Fruit fly (Drosophila melanogaster) whole organism, embryonic: ENCODE results near the gene ABCB7.

ENCODE experiments used
- Awh ChIP-seq: fragments of 200-800 bp; sonication (Bioruptor generic); IDR thresholded peaks from 2 replicates; pipeline ENCODE4, ENCODE4 v1.3.6; 2022; ENCODE audit warnings: missing biosample characterization, missing genetic modification characterization
- Blimp-1 ChIP-seq: fragments of 200-800 bp; sonication (Bioruptor generic); optimal IDR thresholded peaks from 3 replicates; lab custom pipeline; 2018; ENCODE audit warnings: missing biosample characterization, missing genetic modification characterization, mild to moderate bottlenecking, moderate library complexity, missing genetic modification reagents
- Bteb2 ChIP-seq: fragments of 200-800 bp; sonication (Bioruptor generic); optimal IDR thresholded peaks from 2 replicates; lab custom pipeline; 2016; ENCODE audit warnings: missing biosample characterization, missing genetic modification characterization
- CG10366 ChIP-seq: fragments of 200-800 bp; sonication (Bioruptor generic); IDR thresholded peaks from 2 replicates; pipeline ENCODE4 v1.3.6; 2022; ENCODE audit warnings: missing biosample characterization, missing genetic modification characterization
- CG10565 ChIP-seq: fragments of 200-800 bp; sonication (Bioruptor generic); optimal IDR thresholded peaks from 3 replicates; lab custom pipeline; 2016; ENCODE audit warnings: missing biosample characterization, mild to moderate bottlenecking, missing genetic modification characterization
- CG12299 ChIP-seq: fragments of 200-800 bp; sonication (Bioruptor generic); optimal IDR thresholded peaks from 2 replicates; lab custom pipeline; 2018; ENCODE audit warnings: missing biosample characterization, mild to moderate bottlenecking, missing genetic modification characterization
- CG13123 ChIP-seq: fragments of 200-800 bp; sonication (Bioruptor generic); optimal IDR thresholded peaks from 2 replicates; lab custom pipeline; 2016; ENCODE audit warnings: missing biosample characterization, missing genetic modification characterization
- CG17186 ChIP-seq: fragments of 200-800 bp; sonication (Bioruptor generic); optimal IDR thresholded peaks from 3 replicates; lab custom pipeline; 2017; ENCODE audit warnings: missing biosample characterization, missing genetic modification reagents, missing genetic modification characterization
- CG17612 ChIP-seq: fragments of 200-800 bp; sonication (Bioruptor generic); IDR thresholded peaks from 2 replicates; pipeline ENCODE4 v1.3.6; 2022; ENCODE audit warnings: missing biosample characterization, missing genetic modification characterization
- CG1832 ChIP-seq: fragments of 200-800 bp; sonication (Bioruptor generic); optimal IDR thresholded peaks from 2 replicates; lab custom pipeline; 2017; ENCODE audit warnings: missing biosample characterization, mild to moderate bottlenecking, missing genetic modification characterization, inconsistent platforms
- CG2120 ChIP-seq: fragments of 200-800 bp; sonication (Bioruptor generic); optimal IDR thresholded peaks from 3 replicates; lab custom pipeline; 2016; ENCODE audit warnings: missing biosample characterization, missing genetic modification characterization
- CG2199 ChIP-seq: fragments of 200-800 bp; sonication (Bioruptor generic); IDR thresholded peaks from 3 replicates; pipeline ENCODE4 v1.3.6; 2022; ENCODE audit warnings: missing biosample characterization, missing genetic modification characterization
- CG2202 ChIP-seq: fragments of 200-800 bp; sonication (Bioruptor generic); optimal IDR thresholded peaks from 2 replicates; lab custom pipeline; 2018; ENCODE audit warnings: missing biosample characterization, mild to moderate bottlenecking, missing genetic modification characterization
- CG3407 ChIP-seq: fragments of 200-800 bp; sonication (Bioruptor generic); optimal IDR thresholded peaks from 2 replicates; lab custom pipeline; 2018; ENCODE audit warnings: missing biosample characterization, mild to moderate bottlenecking, missing genetic modification characterization
- CG34224 ChIP-seq: fragments of 200-800 bp; sonication (Bioruptor generic); IDR thresholded peaks from 3 replicates; pipeline ENCODE4 v1.3.6; 2022; ENCODE audit warnings: missing biosample characterization, missing genetic modification characterization; ENCODE audit not compliant: partially characterized antibody
- CG3838 ChIP-seq: fragments of 200-800 bp; sonication (Bioruptor generic); optimal IDR thresholded peaks from 3 replicates; lab custom pipeline; 2016; ENCODE audit warnings: missing biosample characterization, missing genetic modification characterization
- CG4282 ChIP-seq: fragments of 200-800 bp; sonication (Bioruptor generic); optimal IDR thresholded peaks from 2 replicates; lab custom pipeline; 2016; ENCODE audit warnings: missing biosample characterization, missing genetic modification characterization
- CG4328 ChIP-seq: fragments of 200-800 bp; sonication (Bioruptor generic); optimal IDR thresholded peaks from 3 replicates; lab custom pipeline; 2017; ENCODE audit warnings: missing biosample characterization, missing genetic modification reagents, missing genetic modification characterization
- CG4360 ChIP-seq: fragments of 200-800 bp; sonication (Bioruptor generic); IDR thresholded peaks from 2 replicates; pipeline ENCODE4 v1.3.6; 2022; ENCODE audit warnings: missing biosample characterization, missing genetic modification characterization
- CG4404 ChIP-seq: fragments of 200-800 bp; sonication (Bioruptor generic); IDR thresholded peaks from 2 replicates; pipeline ENCODE4 v1.3.6; 2022; ENCODE audit warnings: missing biosample characterization, missing genetic modification characterization
- CG5953 ChIP-seq: fragments of 200-800 bp; sonication (Bioruptor generic); IDR thresholded peaks from 2 replicates; pipeline ENCODE4 v1.3.6; 2022; ENCODE audit warnings: missing biosample characterization, missing genetic modification characterization
- CG6689 ChIP-seq: fragments of 200-800 bp; sonication (Bioruptor generic); IDR thresholded peaks from 2 replicates; pipeline ENCODE4 v1.3.6; 2022; ENCODE audit warnings: missing biosample characterization, missing genetic modification characterization
- CG7372 ChIP-seq: fragments of 200-800 bp; sonication (Bioruptor generic); IDR thresholded peaks from 2 replicates; pipeline ENCODE4 v1.3.6; 2022; ENCODE audit warnings: missing biosample characterization, missing genetic modification characterization
- CG8089 ChIP-seq: fragments of 200-800 bp; sonication (Bioruptor generic); optimal IDR thresholded peaks from 3 replicates; lab custom pipeline; 2016; ENCODE audit warnings: missing biosample characterization, missing genetic modification characterization
- CG8281 ChIP-seq: fragments of 200-800 bp; sonication (Bioruptor generic); optimal IDR thresholded peaks from 2 replicates; lab custom pipeline; 2018; ENCODE audit warnings: missing biosample characterization, mild to moderate bottlenecking, missing genetic modification characterization, moderate library complexity
- D ChIP-seq, 2 experiments: fragments of 200-800 bp in 1 of 2; fragments of >200 bp in 1 of 2; sonication (Bioruptor generic) in 1 of 2; optimal IDR thresholded peaks; 2 replicates in 1 of 2; 3 replicates in 1 of 2; lab custom pipeline; 2017; ENCODE audit warnings: mild to moderate bottlenecking in 1 of 2, missing biosample characterization in 1 of 2, missing genetic modification characterization in 1 of 2, missing genetic modification reagents in 1 of 2
- Dfd ChIP-seq, 2 experiments: fragments of >200 bp; optimal IDR thresholded peaks; 2 replicates each; lab custom pipeline; 2017; ENCODE audit warnings: missing biosample characterization in 2 of 2, missing genetic modification characterization in 2 of 2
- E2f2 ChIP-seq: fragments of 200-800 bp; sonication (Bioruptor generic); IDR thresholded peaks from 2 replicates; pipeline ENCODE4 v1.3.6; 2022; ENCODE audit warnings: missing biosample characterization, missing genetic modification characterization
- Eip74EF ChIP-seq, 2 experiments: fragments of 200-800 bp in 1 of 2; fragments of >200 bp in 1 of 2; sonication (Bioruptor generic) in 1 of 2; optimal IDR thresholded peaks; 2 replicates each; lab custom pipeline; 2017 to 2019; ENCODE audit warnings: missing biosample characterization in 2 of 2, missing genetic modification characterization in 2 of 2, mild to moderate bottlenecking in 1 of 2, moderate library complexity in 1 of 2
- Gsc ChIP-seq: fragments of 200-800 bp; sonication (Bioruptor generic); IDR thresholded peaks from 2 replicates; pipeline ENCODE4 v1.3.6; 2022; ENCODE audit warnings: missing biosample characterization, missing genetic modification characterization
- Hmx ChIP-seq: fragments of 200-800 bp; sonication (Bioruptor generic); optimal IDR thresholded peaks from 2 replicates; lab custom pipeline; 2016; ENCODE audit warnings: missing biosample characterization, missing genetic modification characterization
- Hr39 ChIP-seq: fragments of >200 bp; optimal IDR thresholded peaks from 2 replicates; lab custom pipeline; 2017
- Mad ChIP-seq: fragments of 200-800 bp; sonication (Bioruptor generic); optimal IDR thresholded peaks from 2 replicates; lab custom pipeline; 2016; ENCODE audit warnings: missing biosample characterization, missing genetic modification characterization
- Opbp ChIP-seq: fragments of 200-800 bp; sonication (Bioruptor generic); IDR thresholded peaks from 3 replicates; pipeline ENCODE4 v1.3.6; 2022; ENCODE audit warnings: missing biosample characterization, missing genetic modification characterization; ENCODE audit not compliant: partially characterized antibody
- Sin3A ChIP-seq: fragments of >200 bp; optimal IDR thresholded peaks from 2 replicates; lab custom pipeline; 2018
- Sox100B ChIP-seq: fragments of 200-800 bp; sonication (Bioruptor generic); optimal IDR thresholded peaks from 3 replicates; lab custom pipeline; 2018; ENCODE audit warnings: missing biosample characterization, mild to moderate bottlenecking, missing genetic modification characterization
- ap ChIP-seq: fragments of 200-800 bp; sonication (Bioruptor generic); IDR thresholded peaks from 2 replicates; pipeline ENCODE4 v1.3.6; 2022; ENCODE audit warnings: missing biosample characterization, missing genetic modification characterization
- cwo ChIP-seq: fragments of 200-800 bp; sonication (Bioruptor generic); optimal IDR thresholded peaks from 3 replicates; lab custom pipeline; 2017; ENCODE audit warnings: missing biosample characterization, missing genetic modification characterization, mild to moderate bottlenecking, moderate library complexity, missing genetic modification reagents
- gsb ChIP-seq: fragments of 200-800 bp; sonication (Bioruptor generic); IDR thresholded peaks from 2 replicates; pipeline ENCODE4 v1.3.6; 2022; ENCODE audit warnings: missing biosample characterization, missing genetic modification characterization
- hkb ChIP-seq, 2 experiments: fragments of 200-800 bp in 1 of 2; fragments of >200 bp in 1 of 2; sonication (Bioruptor generic) in 1 of 2; IDR thresholded peaks in 1 of 2; optimal IDR thresholded peaks in 1 of 2; 2 replicates each; pipeline versions ENCODE4 v1.3.6 to Lab custom; 2017 to 2022; ENCODE audit warnings: missing biosample characterization in 1 of 2, missing genetic modification characterization in 1 of 2
- hth ChIP-seq: fragments of >200 bp; optimal IDR thresholded peaks from 2 replicates; lab custom pipeline; 2017; ENCODE audit warnings: inconsistent platforms
- knrl ChIP-seq: fragments of 200-800 bp; sonication (Bioruptor generic); IDR thresholded peaks from 3 replicates; pipeline ENCODE4 v1.3.6; 2022; ENCODE audit warnings: missing biosample characterization, missing genetic modification characterization; ENCODE audit not compliant: partially characterized antibody
- nerfin-1 ChIP-seq: fragments of 200-800 bp; sonication (Bioruptor generic); optimal IDR thresholded peaks from 3 replicates; lab custom pipeline; 2019; ENCODE audit warnings: missing biosample characterization, mild to moderate bottlenecking, missing genetic modification characterization, moderate library complexity
- onecut ChIP-seq: fragments of 200-800 bp; sonication (Bioruptor generic); IDR thresholded peaks from 2 replicates; pipeline ENCODE4 v1.3.6; 2022; ENCODE audit warnings: missing biosample characterization, missing genetic modification characterization
- pb ChIP-seq: fragments of 200-800 bp; sonication (Bioruptor generic); optimal IDR thresholded peaks from 3 replicates; lab custom pipeline; 2016; ENCODE audit warnings: missing biosample characterization, missing genetic modification characterization
- phol ChIP-seq: fragments of 200-800 bp; sonication (Bioruptor generic); optimal IDR thresholded peaks from 3 replicates; lab custom pipeline; 2018; ENCODE audit warnings: missing biosample characterization, mild to moderate bottlenecking, missing genetic modification characterization, moderate library complexity
- sima ChIP-seq: fragments of 200-800 bp; sonication (Bioruptor generic); optimal IDR thresholded peaks from 2 replicates; lab custom pipeline; 2016; ENCODE audit warnings: missing biosample characterization, missing genetic modification characterization
- slp2 ChIP-seq: fragments of 200-800 bp; sonication (Bioruptor generic); optimal IDR thresholded peaks from 2 replicates; lab custom pipeline; 2016; ENCODE audit warnings: missing biosample characterization, missing genetic modification characterization
- tin ChIP-seq: fragments of 200-800 bp; sonication (Bioruptor generic); optimal IDR thresholded peaks from 3 replicates; lab custom pipeline; 2016; ENCODE audit warnings: missing biosample characterization, missing genetic modification characterization
- vvl ChIP-seq: fragments of 200-800 bp; sonication (Bioruptor generic); IDR thresholded peaks from 2 replicates; pipeline ENCODE4 v1.3.6; 2022; ENCODE audit warnings: missing biosample characterization, missing genetic modification characterization

Gene ABCB7

DNA sequence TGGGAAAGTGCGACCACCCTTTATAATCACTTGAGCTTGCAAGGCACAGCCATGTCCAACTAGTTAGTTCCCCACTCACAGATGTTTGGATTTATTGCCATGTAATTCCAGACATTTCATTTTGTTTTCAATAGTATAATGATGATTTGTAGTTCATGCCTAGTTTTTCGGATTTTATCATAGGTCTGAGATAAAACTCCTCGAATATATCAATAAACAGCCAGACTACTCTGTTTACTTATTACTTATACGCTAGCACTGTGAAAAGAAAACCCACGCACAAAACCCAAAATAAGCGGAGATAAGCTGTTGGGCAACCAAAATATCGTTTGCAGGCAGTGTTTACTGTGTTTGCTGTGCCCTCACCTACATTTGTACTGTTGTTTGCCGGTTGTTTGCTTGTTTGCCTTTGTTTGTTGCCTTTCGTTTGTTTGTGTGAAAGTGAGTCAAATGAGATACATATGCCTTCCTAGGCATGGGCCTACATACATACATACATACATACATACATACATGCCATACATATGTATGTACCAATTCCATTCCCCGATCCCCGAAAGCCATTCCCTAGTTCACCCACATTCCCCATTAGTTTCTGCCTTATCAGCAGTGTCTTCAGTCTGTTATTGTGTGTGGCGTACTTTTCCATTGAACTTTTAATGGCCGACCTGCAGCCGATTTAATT is 38.9 kb upstream of the ABCB7 start (continued):
- TF ChIP-seq Hr39 (lab: Kevin White, UChicago) (no peak), onecut (peak; percentile 68), knrl (GFP tag; lab: Robert Waterston, UW) (no peak), ap (GFP tag; lab: Robert Waterston, UW) (0 out of 2 replicates have a peak, but pooled peaks have one; percentile 24), Eip74EF (GFP tag; optimal IDR thresholded peaks at IDR 0.05; lab: Kevin White, UChicago) (peak in 1 of 2 experiments; percentile 32), Blimp-1 (GFP tag; lab: Kevin White, UChicago) (peak; percentile 92), CG2202 (tag; lab: Kevin White, UChicago) (peak; percentile 92), CG6689 (GFP tag; lab: Robert Waterston, UW) (peak; percentile 61), Gsc (no peak), CG10366 (GFP tag; lab: Robert Waterston, UW) (peak; percentile 19), cwo (peak; percentile 25), CG4282 (GFP tag; lab: Kevin White, UChicago) (peak; percentile 31), hkb (optimal IDR thresholded peaks at IDR 0.05; lab: Kevin White, UChicago) (no peak), hkb (GFP tag; IDR thresholded peaks at IDR 0.05; lab: Robert Waterston, UW) (peak; percentile 65), Dfd (GFP tag; optimal IDR thresholded peaks at IDR 0.05; lab: Kevin White, UChicago) (no peak), CG10565 (GFP tag; lab: Kevin White, UChicago) (no peak), CG12299 (tag; lab: Kevin White, UChicago) (peak; percentile 51), sima (GFP tag; lab: Kevin White, UChicago) (peak; percentile 54), slp2 (GFP tag; lab: Kevin White, UChicago) (peak; percentile 51), CG17612 (GFP tag; lab: Robert Waterston, UW) (no peak), nerfin-1 (tag; lab: Kevin White, UChicago) (peak; percentile 76), CG2120 (peak; percentile 54), Hmx (GFP tag; lab: Kevin White, UChicago) (no peak), phol (tag; lab: Kevin White, UChicago) (peak; percentile 52), CG8281 (peak; percentile 66), vvl (GFP tag; lab: Robert Waterston, UW) (peak; percentile 37), CG13123 (GFP tag; lab: Kevin White, UChicago) (peak; percentile 46), Opbp (no peak), CG7372 (GFP tag; lab: Robert Waterston, UW) (no peak), D (optimal IDR thresholded peaks at IDR 0.05; lab: Kevin White, UChicago) (no peak), D (GFP tag; optimal IDR thresholded peaks at IDR 0.05; lab: Kevin White, UChicago) (peak; percentile 84), CG4360 (peak; percentile 64), tin (GFP tag; lab: Kevin White, UChicago) (peak; percentile 52), CG17186 (GFP tag; lab: Kevin White, UChicago) (peak; percentile 75), CG3407 (GFP tag; lab: Kevin White, UChicago) (peak; percentile 86), pb (GFP tag; lab: Kevin White, UChicago) (peak; percentile 69), Awh (GFP tag; lab: Robert Waterston, UW) (peak; percentile 63; the same call in 1 of the 2 replicates), CG2199 (GFP tag; lab: Robert Waterston, UW) (no peak), CG3838 (GFP tag; lab: Kevin White, UChicago) (peak; percentile 67), CG5953 (GFP tag; lab: Robert Waterston, UW) (no peak; the same call in none of the 2 replicates), Sox100B (GFP tag; lab: Kevin White, UChicago) (peak; percentile 81), Mad (GFP tag; lab: Kevin White, UChicago) (no peak), CG4328 (peak; percentile 71), E2f2 (no peak; the same call in 1 of the 2 replicates), gsb (GFP tag; lab: Robert Waterston, UW) (no peak), Bteb2 (GFP tag; lab: Kevin White, UChicago) (peak; percentile 25), CG34224 (GFP tag; lab: Robert Waterston, UW) (no peak), hth (lab: Kevin White, UChicago) (no peak), CG1832 (GFP tag; lab: Kevin White, UChicago) (no peak), Sin3A (lab: Kevin White, UChicago) (no peak), CG4404 (GFP tag; lab: Robert Waterston, UW) (peak; percentile 18; the same call in 1 of the 2 replicates), CG8089 (GFP tag; lab: Kevin White, UChicago) (peak; percentile 72)
